Worm (Caenorhabditis elegans) whole organism, L1 larva: ENCODE data around the gene set-25.
A peak's percentile ranks its signal among the peaks of the same experiment; 100 is the strongest.

Source experiments
- ceh-82 ChIP-seq, 3 experiments: fragments of 150-350 bp in 1 of 3; sonication (generic microtip) in 2 of 3; optimal IDR thresholded peaks; 2 replicates each; lab custom pipeline; 2014 to 2017; ENCODE audit warnings: missing biosample characterization in 3 of 3, missing genetic modification characterization in 3 of 3
- elt-2 ChIP-seq: sonication (generic microtip); optimal IDR thresholded peaks from 2 replicates; lab custom pipeline; 2016; ENCODE audit warnings: missing genetic modification characterization, mild to moderate bottlenecking, inconsistent platforms, missing compliant biosample characterization, missing genetic modification reagents
- lin-13 ChIP-seq: fragments of 150-350 bp; optimal IDR thresholded peaks from 2 replicates; lab custom pipeline; 2014; ENCODE audit warnings: missing biosample characterization, missing genetic modification reagents, missing genetic modification characterization
- lin-39 ChIP-seq: fragments of 150-350 bp; optimal IDR thresholded peaks from 2 replicates; lab custom pipeline; 2014; ENCODE audit warnings: missing biosample characterization, missing genetic modification reagents, missing genetic modification characterization
- nhr-11 ChIP-seq: fragments of 150-350 bp; optimal IDR thresholded peaks from 2 replicates; lab custom pipeline; 2014; ENCODE audit warnings: missing biosample characterization, missing genetic modification characterization
- nhr-12 ChIP-seq: sonication (generic microtip); optimal IDR thresholded peaks from 2 replicates; lab custom pipeline; 2017; ENCODE audit warnings: missing biosample characterization, missing genetic modification characterization
- pqm-1 ChIP-seq: sonication (generic microtip); optimal IDR thresholded peaks from 3 replicates; lab custom pipeline; 2017; ENCODE audit warnings: missing biosample characterization, missing genetic modification characterization
- skn-1 ChIP-seq: fragments of 150-350 bp; optimal IDR thresholded peaks from 2 replicates; lab custom pipeline; 2014; ENCODE audit warnings: missing biosample characterization, missing genetic modification characterization
- snu-23 ChIP-seq: sonication (generic microtip); optimal IDR thresholded peaks from 2 replicates; lab custom pipeline; 2016; ENCODE audit warnings: missing genetic modification characterization, missing compliant biosample characterization
- unc-130 ChIP-seq: fragments of 150-350 bp; optimal IDR thresholded peaks from 2 replicates; lab custom pipeline; 2017; ENCODE audit warnings: missing biosample characterization, missing genetic modification characterization, inconsistent platforms

- TF ChIP-seq pqm-1 (no peak), elt-2 (no peak), nhr-11 (tag; lab: Kevin White, UChicago) (no peak), nhr-12 (no peak), lin-39 (tag; lab: Kevin White, UChicago) (no peak), ceh-82 (tag; optimal IDR thresholded peaks at IDR 0.05; lab: Kevin White, UChicago) (no peak), lin-13 (GFP tag; lab: Kevin White, UChicago) (no peak), unc-130 (tag; lab: Kevin White, UChicago) (no peak), snu-23 (GFP tag; lab: Kevin White, UChicago) (peak; percentile 57), skn-1 (tag; lab: Kevin White, UChicago) (no peak)
These were observed 17.7 kb upstream of the set-25 start for ce11 chrIII:13310552-13310951.
